Fruit fly (Drosophila melanogaster): ENCODE data around the gene Cpr65Ax2.

Cpr65Ax2 gene

dm6 chr3L:6188995-6189927, 38.6 kb upstream of the Cpr65Ax2 start, which contains the start of the genes D19A and CG7386 (continued):
- peak; percentile 41 for TF ChIP-seq Atf-2 (GFP tag; optimal IDR thresholded peaks at IDR 0.05)
- peak; percentile 72 for TF ChIP-seq zfh1 (GFP tag; IDR thresholded peaks at IDR 0.05)
- peak; percentile 57 for TF ChIP-seq CG31441 (GFP tag; IDR thresholded peaks at IDR 0.05)
- no peak for TF ChIP-seq ftz-f1 (GFP tag; optimal IDR thresholded peaks at IDR 0.05)
- TF ChIP-seq ato (GFP tag; IDR thresholded peaks at IDR 0.05; ENCODE audit: partially characterized antibody) = no peak
- TF ChIP-seq fru (optimal IDR thresholded peaks at IDR 0.05) = peak; percentile 62
- TF ChIP-seq Optix (GFP tag; IDR thresholded peaks at IDR 0.05) = peak; percentile 61
- no peak for TF ChIP-seq Jarid2 (GFP tag; optimal IDR thresholded peaks at IDR 0.05)
- TF ChIP-seq CG3847 (GFP tag; IDR thresholded peaks at IDR 0.05) = peak; percentile 51
- TF ChIP-seq Opbp (GFP tag; IDR thresholded peaks at IDR 0.05; ENCODE audit: partially characterized antibody) = no peak
- peak; percentile 42 for TF ChIP-seq CG12219 (GFP tag; optimal IDR thresholded peaks at IDR 0.05)
- peak; percentile 39; the same call in 1 of the 2 replicates for TF ChIP-seq CG14667 (GFP tag; IDR thresholded peaks at IDR 0.05)
- TF ChIP-seq CG10321 (GFP tag; IDR thresholded peaks at IDR 0.05) = no peak
- TF ChIP-seq CG9215 (GFP tag; IDR thresholded peaks at IDR 0.05) = peak; percentile 22; the same call in 1 of the 2 replicates
- TF ChIP-seq ewg (GFP tag; optimal IDR thresholded peaks at IDR 0.05) = peak; percentile 23
- TF ChIP-seq Xrp1 (GFP tag; IDR thresholded peaks at IDR 0.05) = peak; percentile 70
- TF ChIP-seq Adf1 (GFP tag; IDR thresholded peaks at IDR 0.05) = no peak
- 0 out of 3 replicates have a peak, but pooled peaks have one; percentile 7 for TF ChIP-seq so (GFP tag; IDR thresholded peaks at IDR 0.05)
- peak; percentile 92 for TF ChIP-seq MBD-R2 (GFP tag; IDR thresholded peaks at IDR 0.05)
- no peak for TF ChIP-seq Gsc (GFP tag; IDR thresholded peaks at IDR 0.05)
- TF ChIP-seq CG2202 (tag; optimal IDR thresholded peaks at IDR 0.05) = no peak
- TF ChIP-seq eve (GFP tag; optimal IDR thresholded peaks at IDR 0.05) = no peak
- TF ChIP-seq D19B (GFP tag; optimal IDR thresholded peaks at IDR 0.05) = peak; percentile 63
- TF ChIP-seq ham (GFP tag; IDR thresholded peaks at IDR 0.05) = no peak
- peak; percentile 61 for TF ChIP-seq CG7839 (tag; optimal IDR thresholded peaks at IDR 0.05)
- TF ChIP-seq Dref (GFP tag; IDR thresholded peaks at IDR 0.05) = 0 out of 2 replicates have a peak, but pooled peaks have one; percentile 28
- peak; percentile 65 for TF ChIP-seq CG15269 (tag; optimal IDR thresholded peaks at IDR 0.05)
- TF ChIP-seq Bdp1 (GFP tag; optimal IDR thresholded peaks at IDR 0.05) = no peak
- TF ChIP-seq Ptx1 (GFP tag; IDR thresholded peaks at IDR 0.05) = peak; percentile 67
- peak; percentile 29 for TF ChIP-seq CG5180 (GFP tag; optimal IDR thresholded peaks at IDR 0.05)
- TF ChIP-seq Hsf (GFP tag; optimal IDR thresholded peaks at IDR 0.05) = peak; percentile 41
- no peak for TF ChIP-seq NK7.1 (GFP tag; optimal IDR thresholded peaks at IDR 0.05)
- 0 out of 2 replicates have a peak, but pooled peaks have one; percentile 20 for TF ChIP-seq CG16779 (GFP tag; IDR thresholded peaks at IDR 0.05)
- TF ChIP-seq croc (GFP tag; conservative IDR thresholded peaks at IDR 0.05) = peak; percentile 14; the same call in 1 of the 3 replicates
- peak; percentile 80 for TF ChIP-seq D19A (tag; optimal IDR thresholded peaks at IDR 0.05)
- peak; percentile 68; the same call in 2 of the 3 replicates for TF ChIP-seq Mrtf (GFP tag; IDR thresholded peaks at IDR 0.05)
- TF ChIP-seq CG10274 (GFP tag; optimal IDR thresholded peaks at IDR 0.05) = peak; percentile 41
- peak; percentile 57; the same call in 1 of the 2 replicates for TF ChIP-seq CG6272 (GFP tag; IDR thresholded peaks at IDR 0.05)
- TF ChIP-seq CG11085 (GFP tag; IDR thresholded peaks at IDR 0.05) = peak; percentile 44; the same call in 1 of the 2 replicates
- TF ChIP-seq CG17359 (tag; optimal IDR thresholded peaks at IDR 0.05) = peak; percentile 44
- peak; percentile 57 for TF ChIP-seq onecut (GFP tag; IDR thresholded peaks at IDR 0.05)
- 0 out of 2 replicates have a peak, but pooled peaks have one; percentile 36 for TF ChIP-seq bbx (GFP tag; IDR thresholded peaks at IDR 0.05; ENCODE audit: partially characterized antibody)
- no peak for TF ChIP-seq schlank (tag; optimal IDR thresholded peaks at IDR 0.05)
- TF ChIP-seq Doc2 (GFP tag; IDR thresholded peaks at IDR 0.05) = no peak
- TF ChIP-seq Xbp1 (GFP tag; optimal IDR thresholded peaks at IDR 0.05) = peak; percentile 67
- no peak for TF ChIP-seq gro (GFP tag; optimal IDR thresholded peaks at IDR 0.05)
- no peak for TF ChIP-seq CG13123 (GFP tag; optimal IDR thresholded peaks at IDR 0.05)
- no peak for TF ChIP-seq CG8478 (optimal IDR thresholded peaks at IDR 0.05)
- TF ChIP-seq slp2 (GFP tag; optimal IDR thresholded peaks at IDR 0.05) = peak; percentile 49
- TF ChIP-seq CG6175 (GFP tag; IDR thresholded peaks at IDR 0.05) = no peak
